Fruit fly (Drosophila melanogaster): ENCODE measurements around the gene CG32793.

DNA sequence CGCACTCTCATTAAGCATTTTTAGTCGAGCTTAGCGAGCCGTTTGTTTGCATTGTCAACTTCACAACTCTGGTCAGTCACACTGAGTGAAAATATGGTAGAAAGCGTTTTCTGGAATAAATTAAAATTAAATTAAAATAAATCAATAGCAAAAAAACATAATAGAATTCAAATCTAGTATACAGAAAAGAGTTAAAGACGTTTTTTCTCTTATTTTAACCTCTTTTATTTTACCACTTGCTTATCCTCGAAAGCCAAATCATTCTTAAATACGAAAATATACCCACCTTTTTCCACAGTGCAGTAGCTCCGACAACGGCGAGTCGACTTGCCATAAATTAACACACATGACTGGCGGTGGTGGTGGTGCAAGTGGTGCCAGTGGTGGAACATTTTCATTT lies 22.0 kb downstream of the CG32793 start:
- TF ChIP-seq CG7101 (tag; optimal IDR thresholded peaks at IDR 0.05) (no peak), ovo (GFP tag; optimal IDR thresholded peaks at IDR 0.05) (no peak), CG5204 (GFP tag; optimal IDR thresholded peaks at IDR 0.05) (no peak), Clk (GFP tag; optimal IDR thresholded peaks at IDR 0.05) (no peak), CG33017 (tag; optimal IDR thresholded peaks at IDR 0.05) (no peak), CG14711 (tag; optimal IDR thresholded peaks at IDR 0.05) (no peak), cnc (optimal IDR thresholded peaks at IDR 0.05) (no peak), tj (GFP tag; optimal IDR thresholded peaks at IDR 0.05) (no peak)

Measured in whole organism, adult.